Worm (Caenorhabditis elegans) whole organism, young adult: ENCODE results near the gene ska-3.

ENCODE experiments used
- B0019.2 ChIP-seq: fragments of 200-800 bp; sonication (Bioruptor generic); conservative IDR thresholded peaks from 2 replicates; pipeline ENCODE4 v1.3.6; 2022; ENCODE audit warnings: missing genetic modification reagents, missing genetic modification characterization, missing compliant biosample characterization
- B0035.1 ChIP-seq: sonication (generic microtip); optimal IDR thresholded peaks from 2 replicates; lab custom pipeline; 2016; ENCODE audit warnings: missing genetic modification characterization, mild to moderate bottlenecking, missing compliant biosample characterization, missing genotype, missing genetic modification reagents
- F33H1.4 ChIP-seq: fragments of 200-800 bp; sonication (Bioruptor generic); IDR thresholded peaks from 2 replicates; pipeline ENCODE4 v1.3.6; 2022; ENCODE audit warnings: missing genetic modification reagents, missing genetic modification characterization, missing compliant biosample characterization
- F37B4.10 ChIP-seq: fragments of 200-800 bp; sonication (Bioruptor generic); IDR thresholded peaks from 2 replicates; pipeline ENCODE4 v1.3.6; 2022; ENCODE audit warnings: missing genetic modification characterization, missing compliant biosample characterization
- F49E8.2 ChIP-seq: sonication (generic microtip); optimal IDR thresholded peaks from 3 replicates; lab custom pipeline; 2017; ENCODE audit warnings: missing genetic modification characterization, mild to moderate bottlenecking, missing compliant biosample characterization, antibody characterized with exemption, moderate library complexity; ENCODE audit not compliant: insufficient read depth
- F52B5.7 ChIP-seq: sonication (generic microtip); optimal IDR thresholded peaks from 2 replicates; lab custom pipeline; 2016; ENCODE audit warnings: mild to moderate bottlenecking, missing genetic modification characterization, missing compliant biosample characterization
- F55B11.4 ChIP-seq: sonication (generic microtip); optimal IDR thresholded peaks from 2 replicates; lab custom pipeline; 2016; ENCODE audit warnings: missing compliant biosample characterization, missing genetic modification characterization, borderline replicate concordance; ENCODE audit not compliant: insufficient read depth
- K11D2.4 ChIP-seq: fragments of 200-800 bp; sonication (Bioruptor generic); IDR thresholded peaks from 2 replicates; pipeline ENCODE4 v1.3.6; 2022; ENCODE audit warnings: missing genetic modification reagents, missing genetic modification characterization, missing compliant biosample characterization
- Y67H2A.10 ChIP-seq: fragments of 200-800 bp; sonication (Bioruptor generic); conservative IDR thresholded peaks from 2 replicates; pipeline ENCODE4 v1.3.6; 2022; ENCODE audit warnings: missing genetic modification reagents, missing genetic modification characterization, missing compliant biosample characterization
- Y95B8A.8 ChIP-seq: fragments of 200-800 bp; sonication (Bioruptor generic); IDR thresholded peaks from 2 replicates; pipeline ENCODE4 v1.3.6; 2022; ENCODE audit warnings: missing genetic modification reagents, missing genetic modification characterization, missing compliant biosample characterization
- akir-1 ChIP-seq: fragments of 200-800 bp; sonication (Bioruptor generic); optimal IDR thresholded peaks from 2 replicates; lab custom pipeline; 2018; ENCODE audit warnings: mild to moderate bottlenecking, missing genetic modification characterization, moderate library complexity, missing compliant biosample characterization
- aptf-3 ChIP-seq: fragments of 200-800 bp; sonication (Bioruptor generic); IDR thresholded peaks from 2 replicates; pipeline ENCODE4 v1.3.6; 2022; ENCODE audit warnings: missing genetic modification characterization, missing compliant biosample characterization
- athp-1 ChIP-seq: sonication (generic microtip); optimal IDR thresholded peaks from 2 replicates; lab custom pipeline; 2017; ENCODE audit warnings: mild to moderate bottlenecking, missing genetic modification characterization, missing compliant biosample characterization
- attf-6 ChIP-seq: fragments of 200-800 bp; sonication (Bioruptor generic); IDR thresholded peaks from 2 replicates; pipeline ENCODE4 v1.3.6; 2022; ENCODE audit warnings: missing genetic modification reagents, missing genetic modification characterization, missing compliant biosample characterization
- bed-2 ChIP-seq: fragments of 200-800 bp; sonication (Bioruptor generic); IDR thresholded peaks from 2 replicates; pipeline ENCODE4 v1.3.6; 2022; ENCODE audit warnings: missing genetic modification reagents, missing genetic modification characterization, missing compliant biosample characterization
- ceh-100 ChIP-seq: fragments of 200-800 bp; sonication (Bioruptor generic); IDR thresholded peaks from 2 replicates; pipeline ENCODE4 v1.3.6; 2022; ENCODE audit warnings: missing genetic modification reagents, missing genetic modification characterization, missing compliant biosample characterization
- dpff-1 ChIP-seq: sonication (generic microtip); optimal IDR thresholded peaks from 2 replicates; lab custom pipeline; 2017; ENCODE audit warnings: mild to moderate bottlenecking, missing genetic modification characterization, missing compliant biosample characterization
- efl-1 ChIP-seq: fragments of 150-350 bp; optimal IDR thresholded peaks from 2 replicates; lab custom pipeline; 2014; ENCODE audit warnings: missing biosample characterization, missing genetic modification reagents, missing genetic modification characterization
- egl-18 ChIP-seq: fragments of 200-800 bp; sonication (Bioruptor generic); IDR thresholded peaks from 2 replicates; pipeline ENCODE4 v1.3.6; 2022; ENCODE audit warnings: missing genetic modification reagents, missing genetic modification characterization, missing compliant biosample characterization
- egl-44 ChIP-seq: fragments of 200-800 bp; sonication (Bioruptor generic); IDR thresholded peaks from 2 replicates; pipeline ENCODE4 v1.3.6; 2022; ENCODE audit warnings: missing genetic modification reagents, missing genetic modification characterization, missing compliant biosample characterization
- ekl-4 ChIP-seq: fragments of 200-800 bp; sonication (Bioruptor generic); IDR thresholded peaks from 2 replicates; pipeline ENCODE4 v1.3.6; 2022; ENCODE audit warnings: missing genetic modification reagents, missing genetic modification characterization, missing compliant biosample characterization
- ets-4 ChIP-seq: fragments of 200-800 bp; sonication (Bioruptor generic); optimal IDR thresholded peaks from 2 replicates; lab custom pipeline; 2018; ENCODE audit warnings: mild to moderate bottlenecking, missing genetic modification characterization, missing compliant biosample characterization
- gei-17 ChIP-seq: fragments of 200-800 bp; sonication (Bioruptor generic); optimal IDR thresholded peaks from 2 replicates; lab custom pipeline; 2018; ENCODE audit warnings: mild to moderate bottlenecking, missing genetic modification characterization, missing compliant biosample characterization
- hmg-1.2 ChIP-seq: fragments of 200-800 bp; sonication (Bioruptor generic); IDR thresholded peaks from 2 replicates; pipeline ENCODE4 v1.3.6; 2022; ENCODE audit warnings: missing genetic modification reagents, missing genetic modification characterization, missing compliant biosample characterization
- let-607 ChIP-seq, 2 experiments: fragments of 200-800 bp in 1 of 2; sonication (Bioruptor generic) in 1 of 2; sonication (generic microtip) in 1 of 2; optimal IDR thresholded peaks; 2 replicates each; lab custom pipeline; 2016 to 2018; ENCODE audit warnings: mild to moderate bottlenecking in 2 of 2, missing compliant biosample characterization in 2 of 2, missing genetic modification characterization in 2 of 2, moderate library complexity in 2 of 2, missing genotype in 1 of 2
- lin-26 ChIP-seq: fragments of 200-800 bp; sonication (Bioruptor generic); IDR thresholded peaks from 2 replicates; pipeline ENCODE4 v1.3.6; 2022; ENCODE audit warnings: missing genetic modification reagents, missing genetic modification characterization, missing compliant biosample characterization
- lsy-27 ChIP-seq: sonication (generic microtip); optimal IDR thresholded peaks from 2 replicates; lab custom pipeline; 2017; ENCODE audit warnings: missing genetic modification characterization, mild to moderate bottlenecking, missing compliant biosample characterization, antibody characterized with exemption, missing genotype, borderline replicate concordance; ENCODE audit not compliant: insufficient read depth
- madf-10 ChIP-seq: sonication (generic microtip); optimal IDR thresholded peaks from 2 replicates; lab custom pipeline; 2016; ENCODE audit warnings: mild to moderate bottlenecking, missing genetic modification characterization, missing compliant biosample characterization
- mcd-1 ChIP-seq: fragments of 200-800 bp; sonication (Bioruptor generic); IDR thresholded peaks from 2 replicates; pipeline ENCODE4 v1.3.6; 2022; ENCODE audit warnings: missing genetic modification reagents, missing genetic modification characterization, missing compliant biosample characterization
- mel-28 ChIP-seq: sonication (generic microtip); optimal IDR thresholded peaks from 2 replicates; lab custom pipeline; 2016; ENCODE audit warnings: borderline replicate concordance, mild to moderate bottlenecking, missing genetic modification characterization, missing compliant biosample characterization
- nfyb-1 ChIP-seq: fragments of 200-800 bp; sonication (Bioruptor generic); IDR thresholded peaks from 2 replicates; pipeline ENCODE4 v1.3.6; 2022; ENCODE audit warnings: missing genetic modification reagents, missing genetic modification characterization, missing compliant biosample characterization
- nhr-179 ChIP-seq: sonication (generic microtip); optimal IDR thresholded peaks from 2 replicates; lab custom pipeline; 2016; ENCODE audit warnings: mild to moderate bottlenecking, missing genetic modification characterization, missing compliant biosample characterization
- nhr-27 ChIP-seq: fragments of 200-800 bp; sonication (Bioruptor generic); optimal IDR thresholded peaks from 2 replicates; lab custom pipeline; 2018; ENCODE audit warnings: mild to moderate bottlenecking, missing genetic modification characterization, moderate library complexity, missing compliant biosample characterization
- nhr-80 ChIP-seq: sonication (generic microtip); optimal IDR thresholded peaks from 2 replicates; lab custom pipeline; 2016; ENCODE audit warnings: missing genetic modification characterization, missing compliant biosample characterization
- pbrm-1 ChIP-seq: fragments of 200-800 bp; sonication (Bioruptor generic); IDR thresholded peaks from 2 replicates; pipeline ENCODE4 v1.3.6; 2022; ENCODE audit warnings: missing genetic modification reagents, missing genetic modification characterization, missing compliant biosample characterization
- sdz-38 ChIP-seq: sonication (generic microtip); optimal IDR thresholded peaks from 2 replicates; lab custom pipeline; 2016; ENCODE audit warnings: missing genotype, missing genetic modification characterization, missing compliant biosample characterization
- snpc-1.1 ChIP-seq: sonication (generic microtip); optimal IDR thresholded peaks from 2 replicates; lab custom pipeline; 2017; ENCODE audit warnings: missing genetic modification characterization, mild to moderate bottlenecking, missing compliant biosample characterization, antibody characterized with exemption, moderate library complexity, missing genotype, missing genetic modification reagents; ENCODE audit not compliant: insufficient read depth
- snpc-3.4 ChIP-seq: sonication (generic microtip); optimal IDR thresholded peaks from 2 replicates; lab custom pipeline; 2017; ENCODE audit warnings: missing genetic modification characterization, mild to moderate bottlenecking, missing compliant biosample characterization, antibody characterized with exemption, moderate library complexity, missing genotype, missing genetic modification reagents
- snpc-4 ChIP-seq, 5 experiments: fragments of 150-350 bp in 1 of 5; sonication (generic microtip) in 4 of 5; optimal IDR thresholded peaks; 2 replicates each; lab custom pipeline; 2014 to 2018; ENCODE audit warnings: missing genetic modification characterization in 5 of 5, missing biosample characterization in 3 of 5, antibody characterized with exemption in 2 of 5, mild to moderate bottlenecking in 2 of 5, missing compliant biosample characterization in 2 of 5, missing genotype in 2 of 5, moderate library complexity in 2 of 5, missing genetic modification reagents in 1 of 5
- tbp1 ChIP-seq: fragments of 200-800 bp; sonication (Bioruptor generic); optimal IDR thresholded peaks from 2 replicates; lab custom pipeline; 2018; ENCODE audit warnings: mild to moderate bottlenecking, missing genetic modification characterization, missing compliant biosample characterization
- unc-62 ChIP-seq: fragments of 150-350 bp; optimal IDR thresholded peaks from 2 replicates; lab custom pipeline; 2014; ENCODE audit warnings: missing biosample characterization, missing genetic modification reagents, missing genetic modification characterization
- xnd-1 ChIP-seq: sonication (generic microtip); optimal IDR thresholded peaks from 2 replicates; lab custom pipeline; 2016; ENCODE audit warnings: missing genotype, missing genetic modification reagents, missing genetic modification characterization, missing compliant biosample characterization
- zfh-2 ChIP-seq: fragments of 200-800 bp; sonication (Bioruptor generic); conservative IDR thresholded peaks from 2 replicates; pipeline ENCODE4 v1.3.6; 2022; ENCODE audit warnings: missing genetic modification reagents, missing genetic modification characterization, missing compliant biosample characterization
- ztf-18 ChIP-seq: sonication (generic microtip); optimal IDR thresholded peaks from 2 replicates; lab custom pipeline; 2016; ENCODE audit warnings: missing genotype, mild to moderate bottlenecking, missing genetic modification characterization, missing compliant biosample characterization
- ztf-28 ChIP-seq: fragments of 200-800 bp; sonication (Bioruptor generic); IDR thresholded peaks from 2 replicates; pipeline ENCODE4 v1.3.6; 2022; ENCODE audit warnings: missing genetic modification reagents, missing genetic modification characterization, missing compliant biosample characterization
- ztf-3 ChIP-seq: fragments of 200-800 bp; sonication (Bioruptor generic); optimal IDR thresholded peaks from 2 replicates; lab custom pipeline; 2018; ENCODE audit warnings: mild to moderate bottlenecking, missing genetic modification characterization, missing compliant biosample characterization
- ztf-6 ChIP-seq: fragments of 200-800 bp; sonication (Bioruptor generic); IDR thresholded peaks from 2 replicates; pipeline ENCODE4 v1.3.6; 2022; ENCODE audit warnings: missing genetic modification reagents, missing genetic modification characterization, missing compliant biosample characterization

ska-3 gene

ce11 chrIII:5697963-5698730 is 19.3 kb upstream of the ska-3 start, which contains the start of the genes lgg-3 and rgs-5 (continued):
- no peak for TF ChIP-seq madf-10 (tag; lab: Kevin White, UChicago)
- no peak for TF ChIP-seq nhr-27 (tag; lab: Kevin White, UChicago)
- TF ChIP-seq egl-44 (GFP tag; lab: Robert Waterston, UW): no peak
- TF ChIP-seq athp-1 (tag; lab: Kevin White, UChicago): peak; percentile 13
- no peak for TF ChIP-seq ets-4 (GFP tag; lab: Kevin White, UChicago)
- TF ChIP-seq sdz-38 (tag; lab: Kevin White, UChicago): no peak
- no peak for TF ChIP-seq aptf-3 (GFP tag; lab: Robert Waterston, UW)
- TF ChIP-seq xnd-1 (tag; lab: Kevin White, UChicago): peak; percentile 91
- TF ChIP-seq B0035.1 (tag; lab: Kevin White, UChicago): no peak
- peak; percentile 62 for TF ChIP-seq efl-1 (GFP tag; lab: Kevin White, UChicago)
- no peak for TF ChIP-seq Y67H2A.10 (GFP tag; lab: Robert Waterston, UW)
- TF ChIP-seq tbp1 (GFP tag; lab: Kevin White, UChicago): no peak
- TF ChIP-seq gei-17 (GFP tag; lab: Kevin White, UChicago): no peak
- no peak for TF ChIP-seq dpff-1 (tag; lab: Kevin White, UChicago)
- no peak for TF ChIP-seq bed-2
- TF ChIP-seq mel-28: no peak
- no peak for TF ChIP-seq Y95B8A.8 (GFP tag; lab: Robert Waterston, UW)
- no peak for TF ChIP-seq F52B5.7 (tag; lab: Kevin White, UChicago)
- peak; percentile 85 for TF ChIP-seq F33H1.4 (GFP tag; lab: Robert Waterston, UW)
- TF ChIP-seq nhr-80 (tag; lab: Kevin White, UChicago): peak; percentile 12
- peak; percentile 72 for TF ChIP-seq ztf-18
- no peak for TF ChIP-seq egl-18 (GFP tag; lab: Robert Waterston, UW)
- no peak for TF ChIP-seq ztf-3 (GFP tag; lab: Kevin White, UChicago)
- no peak for TF ChIP-seq mcd-1 (GFP tag; lab: Robert Waterston, UW)
- no peak for TF ChIP-seq lin-26 (GFP tag; lab: Robert Waterston, UW)
- TF ChIP-seq ztf-6 (GFP tag; lab: Robert Waterston, UW): no peak
- no peak for TF ChIP-seq zfh-2 (GFP tag; lab: Robert Waterston, UW)
- no peak for TF ChIP-seq ceh-100 (GFP tag; lab: Robert Waterston, UW)
- no peak for TF ChIP-seq nhr-179
- TF ChIP-seq let-607 (tag; optimal IDR thresholded peaks at IDR 0.05; lab: Kevin White, UChicago): no peak
- TF ChIP-seq F49E8.2 (tag; lab: Kevin White, UChicago): no peak
- no peak for TF ChIP-seq nfyb-1

- TF ChIP-seq B0019.2 (GFP tag; lab: Robert Waterston, UW) (no peak), F37B4.10 (GFP tag; lab: Robert Waterston, UW) (no peak), unc-62 (GFP tag; lab: Kevin White, UChicago) (no peak), ztf-28 (GFP tag; lab: Robert Waterston, UW) (no peak), hmg-1.2 (GFP tag; lab: Robert Waterston, UW) (no peak), snpc-3.4 (no peak), attf-6 (GFP tag; lab: Robert Waterston, UW) (no peak), ekl-4 (GFP tag; lab: Robert Waterston, UW) (no peak), K11D2.4 (GFP tag; lab: Robert Waterston, UW) (no peak), snpc-4 (GFP tag; optimal IDR thresholded peaks at IDR 0.05; lab: Kevin White, UChicago) (no peak), snpc-4 (tag; optimal IDR thresholded peaks at IDR 0.05; lab: Kevin White, UChicago) (no peak), snpc-1.1 (no peak), bed-2 (no peak), lsy-27 (tag; lab: Kevin White, UChicago) (no peak), akir-1 (GFP tag; lab: Kevin White, UChicago) (no peak), efl-1 (GFP tag; lab: Kevin White, UChicago) (no peak), F55B11.4 (no peak), pbrm-1 (GFP tag; lab: Robert Waterston, UW) (no peak)
Measured at ce11 chrIII:5697266-5697665, 18.5 kb upstream of the ska-3 start, which contains the start of gene B0336.7. Gene B0336.7, minus strand, starts transcription at chrIII:5697366.
